Worm (Caenorhabditis elegans) whole organism, midembryonic: Measurements from ENCODE around the gene twk-39.

ENCODE experiments used
- T22C8.4 ChIP-seq: fragments of 200-800 bp; sonication (Bioruptor generic); IDR thresholded peaks from 2 replicates; pipeline ENCODE4 v1.3.6; 2022; ENCODE audit warnings: missing genetic modification characterization, missing compliant biosample characterization
- cog-1 ChIP-seq: sonication (generic microtip); optimal IDR thresholded peaks from 2 replicates; lab custom pipeline; 2016; ENCODE audit warnings: missing genetic modification characterization, missing compliant biosample characterization
- flt-1 ChIP-seq: fragments of 200-800 bp; sonication (Bioruptor generic); IDR thresholded peaks from 2 replicates; pipeline ENCODE4 v1.3.6; 2022; ENCODE audit warnings: missing genetic modification characterization, missing compliant biosample characterization
- klf-2 ChIP-seq: fragments of 200-800 bp; sonication (Bioruptor generic); conservative IDR thresholded peaks from 2 replicates; pipeline ENCODE4 v1.3.6; 2022; ENCODE audit warnings: missing genetic modification reagents, missing genetic modification characterization, missing compliant biosample characterization
- med-1 ChIP-seq: sonication (generic microtip); optimal IDR thresholded peaks from 2 replicates; lab custom pipeline; 2017; ENCODE audit warnings: missing genetic modification characterization, mild to moderate bottlenecking, missing compliant biosample characterization, antibody characterized with exemption, missing genetic modification reagents; ENCODE audit not compliant: insufficient read depth
- ref-1 ChIP-seq: fragments of 200-800 bp; sonication (Bioruptor generic); conservative IDR thresholded peaks from 2 replicates; pipeline ENCODE4 v1.3.6; 2022; ENCODE audit warnings: missing genetic modification reagents, missing genetic modification characterization, missing compliant biosample characterization
- tab-1 ChIP-seq: fragments of 200-800 bp; sonication (Bioruptor generic); IDR thresholded peaks from 2 replicates; pipeline ENCODE4 v1.3.6; 2022; ENCODE audit warnings: missing genetic modification characterization, missing compliant biosample characterization
- ztf-23 ChIP-seq: fragments of 200-800 bp; sonication (Bioruptor generic); IDR thresholded peaks from 2 replicates; pipeline ENCODE4 v1.3.6; 2022; ENCODE audit warnings: missing genetic modification reagents, missing genetic modification characterization, missing compliant biosample characterization
- ztf-29 ChIP-seq: fragments of 200-800 bp; sonication (Bioruptor generic); IDR thresholded peaks from 2 replicates; pipeline ENCODE4 v1.3.6; 2022; ENCODE audit warnings: missing genetic modification reagents, missing genetic modification characterization, missing compliant biosample characterization

DNA sequence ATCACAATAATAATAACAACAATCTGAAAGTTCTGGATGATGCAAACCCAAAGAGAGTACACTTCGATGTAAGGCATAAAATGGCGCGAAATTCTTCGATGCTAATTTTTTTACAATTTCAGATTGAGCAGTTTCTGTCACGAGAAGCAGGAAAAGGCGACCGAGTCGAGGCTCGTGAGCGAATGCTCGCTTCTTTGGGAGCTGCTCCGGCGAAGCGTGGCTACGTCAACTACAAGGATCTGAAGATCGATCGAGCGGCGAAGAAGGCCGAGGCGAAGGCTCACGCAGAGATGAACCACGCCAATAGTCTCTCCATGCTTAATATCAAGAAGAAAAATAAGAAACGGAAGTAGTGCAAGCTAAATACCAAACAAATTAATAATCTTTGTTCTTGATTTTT lies 28.5 kb downstream of the twk-39 start:
- TF ChIP-seq flt-1 (GFP tag; lab: Robert Waterston, UW) (no peak), ztf-29 (GFP tag; lab: Robert Waterston, UW) (no peak), ref-1 (GFP tag; lab: Robert Waterston, UW) (no peak), ztf-23 (GFP tag; lab: Robert Waterston, UW) (no peak), T22C8.4 (GFP tag; lab: Robert Waterston, UW) (no peak), cog-1 (tag; lab: Kevin White, UChicago) (no peak), klf-2 (GFP tag; lab: Robert Waterston, UW) (no peak), tab-1 (GFP tag; lab: Robert Waterston, UW) (no peak), med-1 (GFP tag; lab: Kevin White, UChicago) (no peak)
